Worm (Caenorhabditis elegans) whole organism, young adult: Measurements from ENCODE around the gene B0348.2.

Experiments
- D2030.7 ChIP-seq: fragments of 200-800 bp; sonication (Bioruptor generic); IDR thresholded peaks from 2 replicates; pipeline ENCODE4 v1.3.6; 2022; ENCODE audit warnings: missing genetic modification reagents, missing genetic modification characterization, missing compliant biosample characterization
- F10E7.11 ChIP-seq: sonication (generic microtip); optimal IDR thresholded peaks from 2 replicates; lab custom pipeline; 2017; ENCODE audit warnings: mild to moderate bottlenecking, missing genetic modification characterization, moderate library complexity, missing compliant biosample characterization
- F49E8.2 ChIP-seq: sonication (generic microtip); optimal IDR thresholded peaks from 3 replicates; lab custom pipeline; 2017; ENCODE audit warnings: missing genetic modification characterization, mild to moderate bottlenecking, missing compliant biosample characterization, antibody characterized with exemption, moderate library complexity; ENCODE audit not compliant: insufficient read depth
- K11D2.4 ChIP-seq: fragments of 200-800 bp; sonication (Bioruptor generic); IDR thresholded peaks from 2 replicates; pipeline ENCODE4 v1.3.6; 2022; ENCODE audit warnings: missing genetic modification reagents, missing genetic modification characterization, missing compliant biosample characterization
- T26A5.8 ChIP-seq: sonication (generic microtip); optimal IDR thresholded peaks from 2 replicates; lab custom pipeline; 2016; ENCODE audit warnings: missing genetic modification characterization, missing compliant biosample characterization
- Y53F4B.3 ChIP-seq: fragments of 200-800 bp; sonication (Bioruptor generic); IDR thresholded peaks from 2 replicates; pipeline ENCODE4 v1.3.6; 2022; ENCODE audit warnings: missing genetic modification reagents, missing genetic modification characterization, missing compliant biosample characterization
- Y53G8AR.9 ChIP-seq: fragments of 200-800 bp; sonication (Bioruptor generic); conservative IDR thresholded peaks from 2 replicates; pipeline ENCODE4 v1.3.6; 2022; ENCODE audit warnings: missing genetic modification reagents, missing genetic modification characterization, missing compliant biosample characterization
- Y79H2A.3 ChIP-seq: fragments of 200-800 bp; sonication (Bioruptor generic); conservative IDR thresholded peaks from 2 replicates; pipeline ENCODE4 v1.3.6; 2022; ENCODE audit warnings: missing genetic modification reagents, missing genetic modification characterization, missing compliant biosample characterization
- ama-1 ChIP-seq, 3 experiments: fragments of 150-350 bp in 1 of 3; sonication (generic microtip) in 2 of 3; optimal IDR thresholded peaks; 2 replicates each; lab custom pipeline; 2014 to 2018; ENCODE audit warnings: missing biosample characterization in 2 of 3, missing genetic modification characterization in 2 of 3, missing genetic modification reagents in 2 of 3
- athp-1 ChIP-seq: sonication (generic microtip); optimal IDR thresholded peaks from 2 replicates; lab custom pipeline; 2017; ENCODE audit warnings: mild to moderate bottlenecking, missing genetic modification characterization, missing compliant biosample characterization
- attf-6 ChIP-seq: fragments of 200-800 bp; sonication (Bioruptor generic); IDR thresholded peaks from 2 replicates; pipeline ENCODE4 v1.3.6; 2022; ENCODE audit warnings: missing genetic modification reagents, missing genetic modification characterization, missing compliant biosample characterization
- ceh-100 ChIP-seq: fragments of 200-800 bp; sonication (Bioruptor generic); IDR thresholded peaks from 2 replicates; pipeline ENCODE4 v1.3.6; 2022; ENCODE audit warnings: missing genetic modification reagents, missing genetic modification characterization, missing compliant biosample characterization
- ceh-40 ChIP-seq: fragments of 200-800 bp; sonication (Bioruptor generic); IDR thresholded peaks from 2 replicates; pipeline ENCODE4 v1.3.6; 2022; ENCODE audit warnings: missing genetic modification characterization, missing compliant biosample characterization
- ceh-91 ChIP-seq: fragments of 200-800 bp; sonication (Bioruptor generic); IDR thresholded peaks from 2 replicates; pipeline ENCODE4 v1.3.6; 2022; ENCODE audit warnings: missing genetic modification reagents, missing genetic modification characterization, missing compliant biosample characterization
- dox-1 ChIP-seq: fragments of 200-800 bp; sonication (Bioruptor generic); IDR thresholded peaks from 2 replicates; pipeline ENCODE4 v1.3.6; 2022; ENCODE audit warnings: missing genetic modification reagents, missing genetic modification characterization, missing compliant biosample characterization
- dpff-1 ChIP-seq: sonication (generic microtip); optimal IDR thresholded peaks from 2 replicates; lab custom pipeline; 2017; ENCODE audit warnings: mild to moderate bottlenecking, missing genetic modification characterization, missing compliant biosample characterization
- dpl-1 ChIP-seq: fragments of 150-350 bp; optimal IDR thresholded peaks from 2 replicates; lab custom pipeline; 2014; ENCODE audit warnings: missing biosample characterization, missing genetic modification reagents, missing genetic modification characterization
- egrh-3 ChIP-seq: fragments of 200-800 bp; sonication (Bioruptor generic); IDR thresholded peaks from 2 replicates; pipeline ENCODE4 v1.3.6; 2022; ENCODE audit warnings: missing genetic modification reagents, missing genetic modification characterization, missing compliant biosample characterization
- ekl-4 ChIP-seq: fragments of 200-800 bp; sonication (Bioruptor generic); IDR thresholded peaks from 2 replicates; pipeline ENCODE4 v1.3.6; 2022; ENCODE audit warnings: missing genetic modification reagents, missing genetic modification characterization, missing compliant biosample characterization
- gei-17 ChIP-seq: fragments of 200-800 bp; sonication (Bioruptor generic); optimal IDR thresholded peaks from 2 replicates; lab custom pipeline; 2018; ENCODE audit warnings: mild to moderate bottlenecking, missing genetic modification characterization, missing compliant biosample characterization
- hrde-1 ChIP-seq: sonication (generic microtip); optimal IDR thresholded peaks from 2 replicates; lab custom pipeline; 2016; ENCODE audit warnings: missing genetic modification characterization, mild to moderate bottlenecking, missing compliant biosample characterization, moderate library complexity, missing genotype, missing genetic modification reagents, borderline replicate concordance
- lin-35 ChIP-seq, 3 experiments: fragments of 150-350 bp in 2 of 3; sonication (generic microtip) in 1 of 3; optimal IDR thresholded peaks; 2 replicates each; lab custom pipeline; 2014 to 2018; ENCODE audit warnings: missing biosample characterization in 3 of 3, missing genetic modification characterization in 3 of 3, missing genetic modification reagents in 3 of 3
- lin-54 ChIP-seq: fragments of 200-800 bp; sonication (Bioruptor generic); optimal IDR thresholded peaks from 2 replicates; lab custom pipeline; 2018; ENCODE audit warnings: mild to moderate bottlenecking, missing genetic modification characterization, missing compliant biosample characterization
- madf-3 ChIP-seq: fragments of 200-800 bp; sonication (Bioruptor generic); IDR thresholded peaks from 2 replicates; pipeline ENCODE4 v1.3.6; 2022; ENCODE audit warnings: missing genetic modification reagents, missing genetic modification characterization, missing compliant biosample characterization
- madf-6 ChIP-seq: fragments of 200-800 bp; sonication (Bioruptor generic); IDR thresholded peaks from 2 replicates; pipeline ENCODE4 v1.3.6; 2022; ENCODE audit warnings: missing genetic modification reagents, missing genetic modification characterization, missing compliant biosample characterization
- nhr-120 ChIP-seq: fragments of 200-800 bp; sonication (Bioruptor generic); IDR thresholded peaks from 2 replicates; pipeline ENCODE4 v1.3.6; 2022; ENCODE audit warnings: missing genetic modification characterization, missing compliant biosample characterization
- repo-1 ChIP-seq: sonication (generic microtip); optimal IDR thresholded peaks from 2 replicates; lab custom pipeline; 2017; ENCODE audit warnings: mild to moderate bottlenecking, missing genetic modification characterization, missing compliant biosample characterization
- sdz-38 ChIP-seq: sonication (generic microtip); optimal IDR thresholded peaks from 2 replicates; lab custom pipeline; 2016; ENCODE audit warnings: missing genotype, missing genetic modification characterization, missing compliant biosample characterization
- snpc-1.1 ChIP-seq: sonication (generic microtip); optimal IDR thresholded peaks from 2 replicates; lab custom pipeline; 2017; ENCODE audit warnings: missing genetic modification characterization, mild to moderate bottlenecking, missing compliant biosample characterization, antibody characterized with exemption, moderate library complexity, missing genotype, missing genetic modification reagents; ENCODE audit not compliant: insufficient read depth
- snpc-3.4 ChIP-seq: sonication (generic microtip); optimal IDR thresholded peaks from 2 replicates; lab custom pipeline; 2017; ENCODE audit warnings: missing genetic modification characterization, mild to moderate bottlenecking, missing compliant biosample characterization, antibody characterized with exemption, moderate library complexity, missing genotype, missing genetic modification reagents
- snpc-4 ChIP-seq, 5 experiments: fragments of 150-350 bp in 1 of 5; sonication (generic microtip) in 4 of 5; optimal IDR thresholded peaks; 2 replicates each; lab custom pipeline; 2014 to 2018; ENCODE audit warnings: missing genetic modification characterization in 5 of 5, missing biosample characterization in 3 of 5, antibody characterized with exemption in 2 of 5, mild to moderate bottlenecking in 2 of 5, missing compliant biosample characterization in 2 of 5, missing genotype in 2 of 5, moderate library complexity in 2 of 5, missing genetic modification reagents in 1 of 5
- tlf-1 ChIP-seq: fragments of 200-800 bp; sonication (Bioruptor generic); optimal IDR thresholded peaks from 2 replicates; lab custom pipeline; 2018; ENCODE audit warnings: mild to moderate bottlenecking, missing genetic modification characterization, missing compliant biosample characterization
- unc-130 ChIP-seq: sonication (generic microtip); optimal IDR thresholded peaks from 2 replicates; lab custom pipeline; 2016; ENCODE audit warnings: missing genetic modification reagents, missing genetic modification characterization, missing compliant biosample characterization
- xnd-1 ChIP-seq: sonication (generic microtip); optimal IDR thresholded peaks from 2 replicates; lab custom pipeline; 2016; ENCODE audit warnings: missing genotype, missing genetic modification reagents, missing genetic modification characterization, missing compliant biosample characterization
- zim-3 ChIP-seq: sonication (generic microtip); optimal IDR thresholded peaks from 2 replicates; lab custom pipeline; 2017; ENCODE audit warnings: mild to moderate bottlenecking, missing genetic modification characterization, moderate library complexity, missing compliant biosample characterization
- ztf-25 ChIP-seq: fragments of 200-800 bp; sonication (Bioruptor generic); IDR thresholded peaks from 2 replicates; pipeline ENCODE4 v1.3.6; 2022; ENCODE audit warnings: missing genetic modification reagents, missing genetic modification characterization, missing compliant biosample characterization
- ztf-28 ChIP-seq: fragments of 200-800 bp; sonication (Bioruptor generic); IDR thresholded peaks from 2 replicates; pipeline ENCODE4 v1.3.6; 2022; ENCODE audit warnings: missing genetic modification reagents, missing genetic modification characterization, missing compliant biosample characterization
- ztf-6 ChIP-seq: fragments of 200-800 bp; sonication (Bioruptor generic); IDR thresholded peaks from 2 replicates; pipeline ENCODE4 v1.3.6; 2022; ENCODE audit warnings: missing genetic modification reagents, missing genetic modification characterization, missing compliant biosample characterization

Gene B0348.2

DNA sequence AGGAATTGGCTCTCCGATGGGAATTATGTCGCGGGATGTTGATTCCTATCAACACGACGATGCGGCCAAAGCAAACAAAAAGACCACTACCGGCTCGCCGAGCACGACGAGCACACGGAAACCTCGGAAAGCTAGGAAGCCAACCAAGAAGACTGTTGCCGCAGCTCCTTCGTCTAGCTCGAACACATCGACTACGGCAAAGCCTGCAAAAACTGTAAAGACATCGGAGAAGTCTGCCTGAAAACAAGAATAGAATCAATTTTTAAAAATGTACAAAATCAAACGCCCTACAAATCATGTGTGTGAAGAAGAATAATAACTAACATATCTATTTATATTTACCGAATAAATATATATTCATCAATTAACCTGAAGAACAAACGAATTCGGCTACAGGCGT, 38.8 kb upstream of the B0348.2 start (continued):
- TF ChIP-seq K11D2.4 (GFP tag; lab: Robert Waterston, UW) (no peak), Y79H2A.3 (GFP tag; lab: Robert Waterston, UW) (0 out of 2 replicates have a peak, but pooled peaks have one; percentile 52), ekl-4 (peak; percentile 73), snpc-3.4 (tag; lab: Kevin White, UChicago) (peak; percentile 54), ztf-25 (GFP tag; lab: Robert Waterston, UW) (no peak), zim-3 (tag; lab: Kevin White, UChicago) (no peak), ama-1 (optimal IDR thresholded peaks at IDR 0.05; lab: Kevin White, UChicago) (no peak), ama-1 (GFP tag; optimal IDR thresholded peaks at IDR 0.05; lab: Kevin White, UChicago) (no peak), lin-54 (GFP tag; lab: Kevin White, UChicago) (peak; percentile 21), madf-3 (GFP tag; lab: Robert Waterston, UW) (peak; percentile 26; the same call in 1 of the 2 replicates), athp-1 (peak; percentile 63), dpff-1 (tag; lab: Kevin White, UChicago) (no peak), ztf-6 (GFP tag; lab: Robert Waterston, UW) (no peak), repo-1 (tag; lab: Kevin White, UChicago) (peak; percentile 28), Y53G8AR.9 (GFP tag; lab: Robert Waterston, UW) (0 out of 2 replicates have a peak, but pooled peaks have one; percentile 49), T26A5.8 (tag; lab: Kevin White, UChicago) (no peak), madf-6 (GFP tag; lab: Robert Waterston, UW) (peak; percentile 50; the same call in 1 of the 2 replicates), ceh-40 (GFP tag; lab: Robert Waterston, UW) (no peak), snpc-4 (GFP tag; optimal IDR thresholded peaks at IDR 0.05; lab: Kevin White, UChicago) (peak; percentile 39), snpc-4 (tag; optimal IDR thresholded peaks at IDR 0.05; lab: Kevin White, UChicago) (no peak), xnd-1 (peak; percentile 1), attf-6 (GFP tag; lab: Robert Waterston, UW) (0 out of 2 replicates have a peak, but pooled peaks have one; percentile 38), F49E8.2 (tag; lab: Kevin White, UChicago) (peak; percentile 3), lin-35 (GFP tag; optimal IDR thresholded peaks at IDR 0.05; lab: Kevin White, UChicago) (peak in 1 of 3 experiments; percentile 15), snpc-1.1 (tag; lab: Kevin White, UChicago) (peak; percentile 65), D2030.7 (peak; percentile 15; the same call in 1 of the 2 replicates), Y53F4B.3 (GFP tag; lab: Robert Waterston, UW) (no peak), ceh-100 (GFP tag; lab: Robert Waterston, UW) (peak; percentile 15; the same call in 1 of the 2 replicates), tlf-1 (peak; percentile 10), sdz-38 (tag; lab: Kevin White, UChicago) (no peak), hrde-1 (tag; lab: Kevin White, UChicago) (peak; percentile 94), nhr-120 (GFP tag; lab: Robert Waterston, UW) (no peak), gei-17 (GFP tag; lab: Kevin White, UChicago) (no peak), dpl-1 (GFP tag; lab: Kevin White, UChicago) (no peak), egrh-3 (no peak), ztf-28 (GFP tag; lab: Robert Waterston, UW) (no peak), unc-130 (GFP tag; lab: Kevin White, UChicago) (peak; percentile 38), ceh-91 (0 out of 2 replicates have a peak, but pooled peaks have one; percentile 16), F10E7.11 (tag; lab: Kevin White, UChicago) (peak; percentile 16), dox-1 (GFP tag; lab: Robert Waterston, UW) (no peak)
